Worm (Caenorhabditis elegans): ENCODE data around the gene cgt-1.
A peak's percentile ranks its signal among the peaks of the same experiment; 100 is the strongest.

The cgt-1 gene

DNA sequence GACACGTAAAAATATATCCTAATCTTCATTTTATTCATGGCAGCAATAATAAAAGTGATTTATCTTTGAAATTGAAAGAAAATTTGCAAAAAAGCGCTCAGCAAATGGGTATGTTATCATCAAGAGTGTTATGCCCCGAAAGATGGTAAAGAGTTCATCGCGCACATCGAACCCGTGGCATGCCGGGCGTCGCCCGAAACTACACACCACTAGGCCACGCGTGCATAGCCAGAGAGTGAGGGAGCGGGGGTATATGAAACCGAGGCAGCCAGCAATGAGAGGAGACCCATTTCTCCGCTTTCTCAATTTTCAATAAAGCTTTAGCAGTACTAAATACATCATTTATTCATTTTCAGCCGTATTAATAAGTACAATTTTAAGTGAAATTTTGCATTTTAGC lies 14.9 kb downstream of the cgt-1 start:
- TF ChIP-seq fkh-6 (tag; optimal IDR thresholded peaks at IDR 0.05), result peak; percentile 97
- no peak for TF ChIP-seq nhr-11 (tag; optimal IDR thresholded peaks at IDR 0.05)
- peak; percentile 99 for TF ChIP-seq sox-4 (tag; optimal IDR thresholded peaks at IDR 0.05)
- TF ChIP-seq K02D7.2 (tag; optimal IDR thresholded peaks at IDR 0.05), result peak; percentile 99
- peak; percentile 94 for TF ChIP-seq mec-3 (tag; optimal IDR thresholded peaks at IDR 0.05; ENCODE audit: borderline replicate concordance)
- TF ChIP-seq hlh-15 (tag; optimal IDR thresholded peaks at IDR 0.05), result peak; percentile 98
- peak; percentile 87 for TF ChIP-seq ceh-30 (tag; optimal IDR thresholded peaks at IDR 0.05)
- peak; percentile 99 for TF ChIP-seq hlh-6 (tag; optimal IDR thresholded peaks at IDR 0.05)
- TF ChIP-seq pat-9 (tag; optimal IDR thresholded peaks at IDR 0.05), result peak; percentile 100
- TF ChIP-seq sdc-2 (tag; optimal IDR thresholded peaks at IDR 0.05), result peak; percentile 93
- TF ChIP-seq pha-4 (tag; optimal IDR thresholded peaks at IDR 0.05), result no peak
- TF ChIP-seq zip-5 (tag; optimal IDR thresholded peaks at IDR 0.05), result peak; percentile 94
- TF ChIP-seq syd-9 (tag; optimal IDR thresholded peaks at IDR 0.05), result peak; percentile 99
- peak; percentile 96 for TF ChIP-seq fax-1 (tag; optimal IDR thresholded peaks at IDR 0.05)
- peak; percentile 93 for TF ChIP-seq ceh-31 (tag; optimal IDR thresholded peaks at IDR 0.05)
- no peak for TF ChIP-seq ama-1 (optimal IDR thresholded peaks at IDR 0.05)
- TF ChIP-seq ceh-22 (tag; optimal IDR thresholded peaks at IDR 0.05), result peak; percentile 55
- peak; percentile 99 for TF ChIP-seq hlh-13 (GFP tag; optimal IDR thresholded peaks at IDR 0.05)
- TF ChIP-seq fkh-10 (GFP tag; optimal IDR thresholded peaks at IDR 0.05), result peak; percentile 76
- TF ChIP-seq hlh-8 (tag; optimal IDR thresholded peaks at IDR 0.05), result peak; percentile 96
- TF ChIP-seq hlh-30 (tag; optimal IDR thresholded peaks at IDR 0.05; ENCODE audit: insufficient read depth), result peak; percentile 90
- peak; percentile 97 for TF ChIP-seq lin-11 (tag; optimal IDR thresholded peaks at IDR 0.05)
- peak; percentile 97 for TF ChIP-seq lim-6 (tag; optimal IDR thresholded peaks at IDR 0.05)
- TF ChIP-seq ceh-19 (GFP tag; optimal IDR thresholded peaks at IDR 0.05), result peak; percentile 99
- peak; percentile 98 for TF ChIP-seq rnt-1 (tag; optimal IDR thresholded peaks at IDR 0.05)
- peak; percentile 99 for TF ChIP-seq ztf-16 (tag; optimal IDR thresholded peaks at IDR 0.05)
- peak; percentile 99 for TF ChIP-seq ceh-34 (tag; optimal IDR thresholded peaks at IDR 0.05)
- peak; percentile 97 for TF ChIP-seq pha-2 (tag; optimal IDR thresholded peaks at IDR 0.05)
- peak; percentile 99 for TF ChIP-seq gmeb-2 (tag; optimal IDR thresholded peaks at IDR 0.05)
- peak; percentile 98 for TF ChIP-seq F13H6.1 (tag; optimal IDR thresholded peaks at IDR 0.05)
- peak; percentile 99 for TF ChIP-seq unc-3 (GFP tag; conservative IDR thresholded peaks at IDR 0.05)
- peak; percentile 99 for TF ChIP-seq unc-3 (tag; optimal IDR thresholded peaks at IDR 0.05)
- TF ChIP-seq C38D4.7 (GFP tag; optimal IDR thresholded peaks at IDR 0.05), result peak; percentile 98
- peak; percentile 99 for TF ChIP-seq eyg-1 (tag; optimal IDR thresholded peaks at IDR 0.05)
- TF ChIP-seq ceh-9 (tag; optimal IDR thresholded peaks at IDR 0.05), result peak; percentile 98
- peak; percentile 99 for TF ChIP-seq ceh-45 (GFP tag; IDR thresholded peaks at IDR 0.05)
- peak; percentile 98 for TF ChIP-seq madf-2 (tag; optimal IDR thresholded peaks at IDR 0.05)
- peak; percentile 99 for TF ChIP-seq nhr-232 (tag; optimal IDR thresholded peaks at IDR 0.05)
- peak; percentile 99 for TF ChIP-seq elt-2 (tag; optimal IDR thresholded peaks at IDR 0.05)
- TF ChIP-seq sox-2 (GFP tag; IDR thresholded peaks at IDR 0.05), result peak; percentile 98
- TF ChIP-seq ets-4 (tag; optimal IDR thresholded peaks at IDR 0.05), result peak; percentile 88
- peak; percentile 96 for TF ChIP-seq dve-1 (tag; optimal IDR thresholded peaks at IDR 0.05)
- TF ChIP-seq tbx-7 (tag; optimal IDR thresholded peaks at IDR 0.05), result peak; percentile 82
- TF ChIP-seq unc-42 (tag; optimal IDR thresholded peaks at IDR 0.05), result peak; percentile 86
- TF ChIP-seq K09A11.1 (tag; optimal IDR thresholded peaks at IDR 0.05; ENCODE audit: insufficient read depth), result peak; percentile 93
- TF ChIP-seq ref-2 (tag; optimal IDR thresholded peaks at IDR 0.05), result peak; percentile 99
- TF ChIP-seq ahr-1 (tag; optimal IDR thresholded peaks at IDR 0.05), result peak; percentile 98
- TF ChIP-seq ceh-18 (tag; optimal IDR thresholded peaks at IDR 0.05), result peak; percentile 96
- peak; percentile 98 for TF ChIP-seq npax-4 (tag; optimal IDR thresholded peaks at IDR 0.05)
- peak; percentile 98 for TF ChIP-seq dmd-4 (tag; optimal IDR thresholded peaks at IDR 0.05; ENCODE audit: borderline replicate concordance)
- peak; percentile 99 for TF ChIP-seq ceh-6 (GFP tag; optimal IDR thresholded peaks at IDR 0.05)
- TF ChIP-seq tbx-2 (tag; optimal IDR thresholded peaks at IDR 0.05), result peak; percentile 98
- peak; percentile 99 for TF ChIP-seq ceh-24 (tag; optimal IDR thresholded peaks at IDR 0.05)
- TF ChIP-seq ceh-2 (tag; optimal IDR thresholded peaks at IDR 0.05), result peak; percentile 98
